Fruit fly (Drosophila melanogaster) whole organism, embryonic: ENCODE results near the gene mAChR-C.
A peak's percentile ranks its signal among the peaks of the same experiment; 100 is the strongest.

Source experiments
- Abd-B ChIP-seq: fragments of 200-800 bp; sonication (Bioruptor generic); optimal IDR thresholded peaks from 2 replicates; lab custom pipeline; 2018; ENCODE audit warnings: missing biosample characterization, mild to moderate bottlenecking, missing genetic modification characterization, moderate library complexity
- Asciz ChIP-seq: fragments of 200-800 bp; sonication (Bioruptor generic); optimal IDR thresholded peaks from 2 replicates; lab custom pipeline; 2017; ENCODE audit warnings: missing biosample characterization, mild to moderate bottlenecking, missing genetic modification characterization, missing genetic modification reagents
- Awh ChIP-seq: fragments of 200-800 bp; sonication (Bioruptor generic); IDR thresholded peaks from 2 replicates; pipeline ENCODE4, ENCODE4 v1.3.6; 2022; ENCODE audit warnings: missing biosample characterization, missing genetic modification characterization
- B-H2 ChIP-seq: fragments of 200-800 bp; sonication (Bioruptor generic); optimal IDR thresholded peaks from 2 replicates; lab custom pipeline; 2018; ENCODE audit warnings: missing biosample characterization, mild to moderate bottlenecking, missing genetic modification characterization
- BEAF-32 ChIP-seq: fragments of 200-800 bp; sonication (Bioruptor generic); optimal IDR thresholded peaks from 3 replicates; lab custom pipeline; 2017; ENCODE audit warnings: missing biosample characterization, missing genetic modification characterization, mild to moderate bottlenecking, moderate library complexity, missing genetic modification reagents
- CG10431 ChIP-seq: fragments of 200-800 bp; sonication (Bioruptor generic); optimal IDR thresholded peaks from 3 replicates; lab custom pipeline; 2018; ENCODE audit warnings: missing biosample characterization, mild to moderate bottlenecking, missing genetic modification characterization
- CG11247 ChIP-seq: fragments of 200-800 bp; sonication (Bioruptor generic); IDR thresholded peaks from 2 replicates; pipeline ENCODE4 v1.3.6; 2022; ENCODE audit warnings: missing biosample characterization, missing genetic modification characterization
- CG11504 ChIP-seq: fragments of 200-800 bp; sonication (Bioruptor generic); optimal IDR thresholded peaks from 3 replicates; lab custom pipeline; 2019; ENCODE audit warnings: missing biosample characterization, mild to moderate bottlenecking, missing genetic modification characterization, moderate library complexity
- CG11723 ChIP-seq: fragments of 200-800 bp; sonication (Bioruptor generic); optimal IDR thresholded peaks from 2 replicates; lab custom pipeline; 2017; ENCODE audit warnings: missing biosample characterization, mild to moderate bottlenecking, missing genetic modification characterization
- CG12219 ChIP-seq: fragments of 200-800 bp; sonication (Bioruptor generic); optimal IDR thresholded peaks from 3 replicates; lab custom pipeline; 2018; ENCODE audit warnings: missing biosample characterization, mild to moderate bottlenecking, missing genetic modification characterization
- CG15514 ChIP-seq: fragments of 200-800 bp; sonication (Bioruptor generic); optimal IDR thresholded peaks from 3 replicates; lab custom pipeline; 2017; ENCODE audit warnings: missing biosample characterization, missing genetic modification characterization, mild to moderate bottlenecking, moderate library complexity, missing genetic modification reagents
- CG17186 ChIP-seq: fragments of 200-800 bp; sonication (Bioruptor generic); optimal IDR thresholded peaks from 3 replicates; lab custom pipeline; 2017; ENCODE audit warnings: missing biosample characterization, missing genetic modification reagents, missing genetic modification characterization
- CG2678 ChIP-seq: fragments of 200-800 bp; sonication (Bioruptor generic); optimal IDR thresholded peaks from 3 replicates; lab custom pipeline; 2019; ENCODE audit warnings: missing biosample characterization, mild to moderate bottlenecking, missing genetic modification characterization, moderate library complexity
- CG33213 ChIP-seq: fragments of 200-800 bp; sonication (Bioruptor generic); optimal IDR thresholded peaks from 3 replicates; lab custom pipeline; 2016; ENCODE audit warnings: missing biosample characterization, missing genetic modification characterization
- CG34224 ChIP-seq: fragments of 200-800 bp; sonication (Bioruptor generic); IDR thresholded peaks from 3 replicates; pipeline ENCODE4 v1.3.6; 2022; ENCODE audit warnings: missing biosample characterization, missing genetic modification characterization; ENCODE audit not compliant: partially characterized antibody
- CG5245 ChIP-seq: fragments of 200-800 bp; sonication (Bioruptor generic); optimal IDR thresholded peaks from 3 replicates; lab custom pipeline; 2016; ENCODE audit warnings: missing biosample characterization, missing genetic modification characterization
- CG6272 ChIP-seq: fragments of 200-800 bp; sonication (Bioruptor generic); IDR thresholded peaks from 2 replicates; pipeline ENCODE4 v1.3.6; 2022; ENCODE audit warnings: missing biosample characterization, missing genetic modification characterization
- CG7928 ChIP-seq: fragments of 200-800 bp; sonication (Bioruptor generic); optimal IDR thresholded peaks from 2 replicates; lab custom pipeline; 2017; ENCODE audit warnings: missing biosample characterization, mild to moderate bottlenecking, missing genetic modification characterization
- CG8281 ChIP-seq: fragments of 200-800 bp; sonication (Bioruptor generic); optimal IDR thresholded peaks from 2 replicates; lab custom pipeline; 2018; ENCODE audit warnings: missing biosample characterization, mild to moderate bottlenecking, missing genetic modification characterization, moderate library complexity
- CG9876 ChIP-seq: fragments of 200-800 bp; sonication (Bioruptor generic); optimal IDR thresholded peaks from 2 replicates; lab custom pipeline; 2016; ENCODE audit warnings: missing biosample characterization, missing genetic modification characterization
- D ChIP-seq, 2 experiments: fragments of 200-800 bp in 1 of 2; fragments of >200 bp in 1 of 2; sonication (Bioruptor generic) in 1 of 2; optimal IDR thresholded peaks; 2 replicates in 1 of 2; 3 replicates in 1 of 2; lab custom pipeline; 2017; ENCODE audit warnings: mild to moderate bottlenecking in 1 of 2, missing biosample characterization in 1 of 2, missing genetic modification characterization in 1 of 2, missing genetic modification reagents in 1 of 2
- Dbx ChIP-seq: fragments of 200-800 bp; sonication (Bioruptor generic); IDR thresholded peaks from 3 replicates; pipeline ENCODE4 v1.3.6; 2022; ENCODE audit warnings: missing biosample characterization, missing genetic modification characterization
- NC2α ChIP-seq: fragments of 200-800 bp; sonication (Bioruptor generic); optimal IDR thresholded peaks from 2 replicates; lab custom pipeline; 2016; ENCODE audit warnings: missing biosample characterization, missing genetic modification characterization
- Oli ChIP-seq: fragments of 200-800 bp; sonication (Bioruptor generic); optimal IDR thresholded peaks from 2 replicates; lab custom pipeline; 2018; ENCODE audit warnings: missing biosample characterization, mild to moderate bottlenecking, missing genetic modification characterization, moderate library complexity
- Ravus ChIP-seq: fragments of 200-800 bp; sonication (Bioruptor generic); IDR thresholded peaks from 2 replicates; pipeline ENCODE4 v1.3.6; 2022; ENCODE audit warnings: missing biosample characterization, missing genetic modification characterization
- Sin3A ChIP-seq: fragments of >200 bp; optimal IDR thresholded peaks from 2 replicates; lab custom pipeline; 2018
- Sox100B ChIP-seq: fragments of 200-800 bp; sonication (Bioruptor generic); optimal IDR thresholded peaks from 3 replicates; lab custom pipeline; 2018; ENCODE audit warnings: missing biosample characterization, mild to moderate bottlenecking, missing genetic modification characterization
- Sox102F ChIP-seq: fragments of 200-800 bp; sonication (Bioruptor generic); optimal IDR thresholded peaks from 2 replicates; lab custom pipeline; 2018; ENCODE audit warnings: missing biosample characterization, mild to moderate bottlenecking, missing genetic modification characterization, moderate library complexity
- Ssrp ChIP-seq: fragments of 200-800 bp; sonication (Bioruptor generic); optimal IDR thresholded peaks from 2 replicates; lab custom pipeline; 2018; ENCODE audit warnings: missing biosample characterization, mild to moderate bottlenecking, missing genetic modification characterization, moderate library complexity
- Xbp1 ChIP-seq: fragments of 200-800 bp; sonication (Bioruptor generic); optimal IDR thresholded peaks from 3 replicates; lab custom pipeline; 2016; ENCODE audit warnings: missing biosample characterization, mild to moderate bottlenecking, missing genetic modification characterization
- ap ChIP-seq: fragments of 200-800 bp; sonication (Bioruptor generic); IDR thresholded peaks from 2 replicates; pipeline ENCODE4 v1.3.6; 2022; ENCODE audit warnings: missing biosample characterization, missing genetic modification characterization
- caup ChIP-seq: fragments of 200-800 bp; sonication (Bioruptor generic); optimal IDR thresholded peaks from 3 replicates; lab custom pipeline; 2017; ENCODE audit warnings: missing biosample characterization, mild to moderate bottlenecking, missing genetic modification characterization, moderate library complexity; ENCODE audit not compliant: severe bottlenecking
- croc ChIP-seq: fragments of 200-800 bp; sonication (Bioruptor generic); conservative IDR thresholded peaks from 3 replicates; pipeline ENCODE4 v1.3.6; 2022; ENCODE audit warnings: missing biosample characterization, missing genetic modification characterization
- dati ChIP-seq: fragments of 200-800 bp; sonication (Bioruptor generic); IDR thresholded peaks from 2 replicates; pipeline ENCODE4 v1.3.6; 2022; ENCODE audit warnings: missing biosample characterization, missing genetic modification characterization
- dmrt99B ChIP-seq: fragments of 200-800 bp; sonication (Bioruptor generic); optimal IDR thresholded peaks from 2 replicates; lab custom pipeline; 2018; ENCODE audit warnings: missing biosample characterization, mild to moderate bottlenecking, missing genetic modification characterization, moderate library complexity
- eyg ChIP-seq: fragments of 200-800 bp; sonication (Bioruptor generic); optimal IDR thresholded peaks from 3 replicates; lab custom pipeline; 2016; ENCODE audit warnings: missing biosample characterization, missing genetic modification characterization
- gcm ChIP-seq: fragments of 200-800 bp; sonication (Bioruptor generic); optimal IDR thresholded peaks from 2 replicates; lab custom pipeline; 2019; ENCODE audit warnings: missing biosample characterization, mild to moderate bottlenecking, missing genetic modification characterization, moderate library complexity
- gfzf ChIP-seq: fragments of 200-800 bp; sonication (Bioruptor generic); optimal IDR thresholded peaks from 2 replicates; lab custom pipeline; 2016; ENCODE audit warnings: missing biosample characterization, mild to moderate bottlenecking, missing genetic modification characterization, moderate library complexity
- gsb-n ChIP-seq: fragments of 200-800 bp; sonication (Bioruptor generic); optimal IDR thresholded peaks from 3 replicates; lab custom pipeline; 2018; ENCODE audit warnings: missing biosample characterization, mild to moderate bottlenecking, missing genetic modification characterization
- h ChIP-seq: fragments of >200 bp; optimal IDR thresholded peaks from 2 replicates; lab custom pipeline; 2017
- hb ChIP-seq: fragments of 200-800 bp; sonication (Bioruptor generic); IDR thresholded peaks from 3 replicates; pipeline ENCODE4 v1.3.6; 2022; ENCODE audit warnings: missing biosample characterization, missing genetic modification characterization; ENCODE audit not compliant: partially characterized antibody
- pros ChIP-seq: fragments of 200-800 bp; sonication (Bioruptor generic); optimal IDR thresholded peaks from 3 replicates; lab custom pipeline; 2019; ENCODE audit warnings: missing biosample characterization, mild to moderate bottlenecking, missing genetic modification characterization, moderate library complexity
- pum ChIP-seq: fragments of 200-800 bp; sonication (Bioruptor generic); optimal IDR thresholded peaks from 2 replicates; lab custom pipeline; 2016; ENCODE audit warnings: missing biosample characterization, missing genetic modification characterization
- ro ChIP-seq: fragments of 200-800 bp; sonication (Bioruptor generic); IDR thresholded peaks from 2 replicates; pipeline ENCODE4 v1.3.6; 2022; ENCODE audit warnings: missing biosample characterization, missing genetic modification characterization
- salm ChIP-seq: fragments of 200-800 bp; sonication (Bioruptor generic); optimal IDR thresholded peaks from 2 replicates; lab custom pipeline; 2018; ENCODE audit warnings: missing biosample characterization, mild to moderate bottlenecking, missing genetic modification characterization
- unc-4 ChIP-seq: fragments of 200-800 bp; sonication (Bioruptor generic); IDR thresholded peaks from 2 replicates; pipeline ENCODE4 v1.3.6; 2022; ENCODE audit warnings: missing biosample characterization, missing genetic modification characterization; ENCODE audit not compliant: partially characterized antibody
- wek ChIP-seq: fragments of 200-800 bp; sonication (Bioruptor generic); optimal IDR thresholded peaks from 3 replicates; lab custom pipeline; 2018; ENCODE audit warnings: missing biosample characterization, mild to moderate bottlenecking, missing genetic modification characterization, moderate library complexity
- z ChIP-seq: fragments of 200-800 bp; sonication (Bioruptor generic); IDR thresholded peaks from 3 replicates; pipeline ENCODE4 v1.3.6; 2022; ENCODE audit warnings: missing biosample characterization, missing genetic modification characterization

mAChR-C gene

DNA sequence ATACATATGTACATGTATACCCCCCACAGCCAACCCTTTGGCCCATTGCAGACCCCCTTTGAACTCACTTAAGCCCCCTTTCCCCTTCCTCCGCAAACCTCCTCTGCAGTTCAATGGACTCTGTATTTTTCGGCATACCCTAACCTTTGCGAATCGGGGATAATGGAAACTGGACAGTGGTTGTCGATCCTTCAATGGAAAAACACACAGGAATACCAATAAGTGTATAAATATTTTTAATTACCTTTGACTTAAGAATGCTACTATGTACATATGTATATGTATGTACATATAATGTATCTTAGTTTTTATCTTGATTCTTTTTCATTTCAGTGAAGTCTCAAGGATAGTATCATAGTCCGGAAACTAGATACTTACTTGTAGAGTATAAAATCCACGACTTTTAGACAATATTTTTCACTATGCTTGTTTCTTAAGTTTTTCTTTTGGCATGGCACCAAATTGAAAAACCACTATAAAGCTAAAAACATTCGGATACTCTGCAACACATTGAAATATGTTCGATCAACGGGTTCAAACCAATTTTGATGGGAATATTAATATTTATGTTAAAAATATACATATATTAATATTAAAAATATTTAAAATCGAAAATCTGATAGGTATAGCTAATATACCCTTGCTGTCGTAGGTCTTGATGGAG is 24.0 kb upstream of the mAChR-C start (continued):
- TF ChIP-seq pum (GFP tag; lab: Kevin White, UChicago) (peak; percentile 16), unc-4 (no peak), Abd-B (GFP tag; lab: Kevin White, UChicago) (peak; percentile 56), eyg (no peak), CG8281 (tag; lab: Kevin White, UChicago) (peak; percentile 17), CG11504 (tag; lab: Kevin White, UChicago) (peak; percentile 87), CG34224 (GFP tag; lab: Robert Waterston, UW) (no peak), pros (GFP tag; lab: Kevin White, UChicago) (no peak), caup (GFP tag; lab: Kevin White, UChicago) (peak; percentile 75), ap (GFP tag; lab: Robert Waterston, UW) (peak; percentile 76), hb (GFP tag; lab: Robert Waterston, UW) (no peak), gcm (GFP tag; lab: Kevin White, UChicago) (peak; percentile 43), dati (GFP tag; lab: Robert Waterston, UW) (0 out of 2 replicates have a peak, but pooled peaks have one; percentile 4), CG7928 (GFP tag; lab: Kevin White, UChicago) (no peak), Xbp1 (GFP tag; lab: Kevin White, UChicago) (peak; percentile 68), CG2678 (tag; lab: Kevin White, UChicago) (peak; percentile 85), CG11247 (GFP tag; lab: Robert Waterston, UW) (peak; percentile 57), Awh (peak; percentile 66; the same call in 1 of the 2 replicates), B-H2 (GFP tag; lab: Kevin White, UChicago) (no peak), CG15514 (peak; percentile 52), gsb-n (tag; lab: Kevin White, UChicago) (peak; percentile 71), Asciz (GFP tag; lab: Kevin White, UChicago) (peak; percentile 73), CG12219 (GFP tag; lab: Kevin White, UChicago) (peak; percentile 47), h (lab: Kevin White, UChicago) (no peak), wek (GFP tag; lab: Kevin White, UChicago) (no peak), CG33213 (no peak), gfzf (GFP tag; lab: Kevin White, UChicago) (no peak), Sin3A (lab: Kevin White, UChicago) (no peak), Sox100B (GFP tag; lab: Kevin White, UChicago) (peak; percentile 71), CG6272 (GFP tag; lab: Robert Waterston, UW) (no peak), CG5245 (GFP tag; lab: Kevin White, UChicago) (peak; percentile 30), z (GFP tag; lab: Robert Waterston, UW) (no peak), D (optimal IDR thresholded peaks at IDR 0.05; lab: Kevin White, UChicago) (no peak), D (GFP tag; optimal IDR thresholded peaks at IDR 0.05; lab: Kevin White, UChicago) (peak; percentile 47), Ravus (peak; percentile 33), Oli (peak; percentile 80), croc (GFP tag; lab: Robert Waterston, UW) (peak; percentile 22; the same call in 1 of the 3 replicates), salm (tag; lab: Kevin White, UChicago) (peak; percentile 43), CG10431 (no peak), CG9876 (no peak), dmrt99B (tag; lab: Kevin White, UChicago) (peak; percentile 85), CG17186 (GFP tag; lab: Kevin White, UChicago) (no peak), Dbx (GFP tag; lab: Robert Waterston, UW) (peak; percentile 49; the same call in 1 of the 3 replicates), Ssrp (tag; lab: Kevin White, UChicago) (peak; percentile 75), BEAF-32 (no peak), NC2α (no peak), ro (GFP tag; lab: Robert Waterston, UW) (no peak), Sox102F (GFP tag; lab: Kevin White, UChicago) (peak; percentile 85), CG11723 (no peak)
